Worm (Caenorhabditis elegans): ENCODE data around the gene Y57G11C.30.

Gene Y57G11C.30

ce11 chrIV:14981311-14981710, 42.6 kb downstream of the Y57G11C.30 start, which contains the start of gene atln-2:
atln-2 (plus strand) TSS chrIV:14981611.
- TF ChIP-seq ztf-18 (tag; optimal IDR thresholded peaks at IDR 0.05) = no peak
- TF ChIP-seq him-1 (tag; optimal IDR thresholded peaks at IDR 0.05) = no peak
- TF ChIP-seq D2030.7 (GFP tag; IDR thresholded peaks at IDR 0.05) = no peak
- TF ChIP-seq attf-6 (GFP tag; IDR thresholded peaks at IDR 0.05) = 0 out of 2 replicates have a peak, but pooled peaks have one; percentile 6
- no peak for TF ChIP-seq ccch-3 (GFP tag; optimal IDR thresholded peaks at IDR 0.05)
- TF ChIP-seq ztf-6 (GFP tag; IDR thresholded peaks at IDR 0.05) = no peak
- TF ChIP-seq F52B5.7 (tag; optimal IDR thresholded peaks at IDR 0.05) = no peak
- TF ChIP-seq lin-35 (GFP tag; optimal IDR thresholded peaks at IDR 0.05) = no peak
- TF ChIP-seq mes-4 (tag; optimal IDR thresholded peaks at IDR 0.05) = no peak
- TF ChIP-seq snpc-4 (GFP tag; optimal IDR thresholded peaks at IDR 0.05) = no peak
- TF ChIP-seq snpc-4 (tag; optimal IDR thresholded peaks at IDR 0.05) = peak in 1 of 4 experiments; percentile 44

ce11 chrIV:14985019-14985418, 46.3 kb downstream of the Y57G11C.30 start:
- TF ChIP-seq aptf-2 (GFP tag; conservative IDR thresholded peaks at IDR 0.05) (no peak), snpc-4 (GFP tag; optimal IDR thresholded peaks at IDR 0.05) (no peak), snpc-4 (tag; optimal IDR thresholded peaks at IDR 0.05) (peak in 2 of 4 experiments; percentile 60 to 68)

DNA sequence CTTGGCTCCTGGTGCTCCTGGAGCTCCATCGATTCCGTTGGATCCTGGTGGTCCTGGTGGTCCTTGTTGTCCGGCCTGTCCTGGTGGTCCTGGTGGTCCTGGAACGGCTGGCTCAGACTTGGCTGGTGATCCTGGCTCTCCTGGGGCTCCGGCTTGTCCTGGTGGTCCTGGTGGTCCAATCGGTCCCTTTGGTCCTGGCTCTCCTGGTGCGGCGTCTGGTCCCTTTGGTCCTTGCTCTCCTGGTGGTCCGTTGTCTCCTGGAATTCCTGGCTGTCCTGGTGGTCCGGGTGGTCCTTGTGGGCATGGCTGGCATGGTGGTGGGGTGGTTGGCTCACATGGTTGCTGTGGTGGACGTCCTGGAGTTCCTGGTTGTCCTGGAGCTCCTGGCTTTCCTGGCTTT, 47.2 kb downstream of the Y57G11C.30 start:
- TF ChIP-seq ztf-6 (GFP tag; IDR thresholded peaks at IDR 0.05) (no peak), egrh-3 (GFP tag; IDR thresholded peaks at IDR 0.05) (peak; percentile 88)

- no peak for TF ChIP-seq egl-18 (GFP tag; IDR thresholded peaks at IDR 0.05)
- no peak for TF ChIP-seq F55B11.4 (tag; optimal IDR thresholded peaks at IDR 0.05; ENCODE audit: borderline replicate concordance, insufficient read depth)
- TF ChIP-seq nhr-27 (tag; optimal IDR thresholded peaks at IDR 0.05) = no peak
- no peak for TF ChIP-seq B0035.1 (tag; optimal IDR thresholded peaks at IDR 0.05)
- TF ChIP-seq egrh-3 (GFP tag; IDR thresholded peaks at IDR 0.05) = no peak
- no peak for TF ChIP-seq F39B2.1 (GFP tag; IDR thresholded peaks at IDR 0.05)
- no peak for TF ChIP-seq athp-1 (tag; optimal IDR thresholded peaks at IDR 0.05)
- TF ChIP-seq unc-130 (GFP tag; optimal IDR thresholded peaks at IDR 0.05) = no peak
- no peak for TF ChIP-seq K12H6.12 (tag; optimal IDR thresholded peaks at IDR 0.05)
- TF ChIP-seq bed-2 (GFP tag; IDR thresholded peaks at IDR 0.05) = no peak
- TF ChIP-seq tbp1 (GFP tag; optimal IDR thresholded peaks at IDR 0.05) = no peak
- TF ChIP-seq F57A8.1 (GFP tag; optimal IDR thresholded peaks at IDR 0.05) = no peak
Observed at ce11 chrIV:14986684-14987083, 48.0 kb downstream of the Y57G11C.30 start, which contains the start of gene dpy-4. dpy-4 (minus strand) TSS chrIV:14986784.

Measured in whole organism, young adult.